Fruit fly (Drosophila melanogaster) whole organism, embryonic: ENCODE measurements around the gene CG17349.
A peak's percentile ranks its signal among the peaks of the same experiment; 100 is the strongest.

Source experiments
- Bteb2 ChIP-seq: fragments of 200-800 bp; sonication (Bioruptor generic); optimal IDR thresholded peaks from 2 replicates; lab custom pipeline; 2016; ENCODE audit warnings: missing biosample characterization, missing genetic modification characterization
- CG10565 ChIP-seq: fragments of 200-800 bp; sonication (Bioruptor generic); optimal IDR thresholded peaks from 3 replicates; lab custom pipeline; 2016; ENCODE audit warnings: missing biosample characterization, mild to moderate bottlenecking, missing genetic modification characterization
- CG12155 ChIP-seq: fragments of 200-800 bp; sonication (Bioruptor generic); optimal IDR thresholded peaks from 3 replicates; lab custom pipeline; 2016; ENCODE audit warnings: missing biosample characterization, missing genetic modification characterization
- CG12299 ChIP-seq: fragments of 200-800 bp; sonication (Bioruptor generic); optimal IDR thresholded peaks from 2 replicates; lab custom pipeline; 2018; ENCODE audit warnings: missing biosample characterization, mild to moderate bottlenecking, missing genetic modification characterization
- CG12659 ChIP-seq: fragments of 200-800 bp; sonication (Bioruptor generic); optimal IDR thresholded peaks from 3 replicates; lab custom pipeline; 2017; ENCODE audit warnings: mild to moderate bottlenecking, missing biosample characterization, missing genetic modification reagents, missing genetic modification characterization
- CG14014 ChIP-seq: fragments of 200-800 bp; sonication (Bioruptor generic); IDR thresholded peaks from 2 replicates; pipeline ENCODE4 v1.3.6; 2022; ENCODE audit warnings: missing biosample characterization, missing genetic modification characterization
- CG14860 ChIP-seq: fragments of 200-800 bp; sonication (Bioruptor generic); IDR thresholded peaks from 3 replicates; pipeline ENCODE4 v1.3.6; 2022; ENCODE audit warnings: missing biosample characterization, missing genetic modification characterization; ENCODE audit not compliant: partially characterized antibody
- CG1529 ChIP-seq: fragments of 200-800 bp; sonication (Bioruptor generic); optimal IDR thresholded peaks from 3 replicates; lab custom pipeline; 2018; ENCODE audit warnings: missing biosample characterization, missing genetic modification characterization
- CG1603 ChIP-seq: fragments of 200-800 bp; sonication (Bioruptor generic); optimal IDR thresholded peaks from 2 replicates; lab custom pipeline; 2019; ENCODE audit warnings: missing biosample characterization, mild to moderate bottlenecking, missing genetic modification characterization, moderate library complexity
- CG16863 ChIP-seq: fragments of 200-800 bp; sonication (Bioruptor generic); optimal IDR thresholded peaks from 3 replicates; lab custom pipeline; 2016; ENCODE audit warnings: missing biosample characterization, missing genetic modification characterization
- CG17186 ChIP-seq: fragments of 200-800 bp; sonication (Bioruptor generic); optimal IDR thresholded peaks from 3 replicates; lab custom pipeline; 2017; ENCODE audit warnings: missing biosample characterization, missing genetic modification reagents, missing genetic modification characterization
- CG17829 ChIP-seq: fragments of 200-800 bp; optimal IDR thresholded peaks from 2 replicates; lab custom pipeline; 2019; ENCODE audit warnings: missing biosample characterization, mild to moderate bottlenecking, missing genetic modification characterization, moderate library complexity
- CG3726 ChIP-seq: fragments of 200-800 bp; sonication (Bioruptor generic); IDR thresholded peaks from 3 replicates; pipeline ENCODE4, ENCODE4 v1.3.6; 2022; ENCODE audit warnings: missing biosample characterization, missing genetic modification characterization
- CG3995 ChIP-seq: fragments of 200-800 bp; sonication (Bioruptor generic); optimal IDR thresholded peaks from 3 replicates; lab custom pipeline; 2016; ENCODE audit warnings: missing biosample characterization, missing genetic modification characterization
- CG4360 ChIP-seq: fragments of 200-800 bp; sonication (Bioruptor generic); IDR thresholded peaks from 2 replicates; pipeline ENCODE4 v1.3.6; 2022; ENCODE audit warnings: missing biosample characterization, missing genetic modification characterization
- CG4424 ChIP-seq: fragments of 200-800 bp; sonication (Bioruptor generic); optimal IDR thresholded peaks from 3 replicates; lab custom pipeline; 2016; ENCODE audit warnings: missing biosample characterization, missing genetic modification characterization
- CG7745 ChIP-seq: fragments of 200-800 bp; sonication (Bioruptor generic); optimal IDR thresholded peaks from 2 replicates; lab custom pipeline; 2018; ENCODE audit warnings: missing biosample characterization, mild to moderate bottlenecking, missing genetic modification characterization, moderate library complexity
- CG7839 ChIP-seq: fragments of 200-800 bp; sonication (Bioruptor generic); optimal IDR thresholded peaks from 3 replicates; lab custom pipeline; 2018; ENCODE audit warnings: missing biosample characterization, mild to moderate bottlenecking, missing genetic modification characterization, moderate library complexity
- CG8290 ChIP-seq, 3 experiments: fragments of 200-800 bp; sonication (Bioruptor generic); optimal IDR thresholded peaks; 2 replicates each; lab custom pipeline; 2016 to 2019; ENCODE audit warnings: missing biosample characterization in 3 of 3, missing genetic modification characterization in 3 of 3, mild to moderate bottlenecking in 2 of 3, moderate library complexity in 1 of 3
- CG9727 ChIP-seq: fragments of 200-800 bp; sonication (Bioruptor generic); optimal IDR thresholded peaks from 3 replicates; lab custom pipeline; 2017; ENCODE audit warnings: missing biosample characterization, mild to moderate bottlenecking, missing genetic modification characterization
- CG9932 ChIP-seq: fragments of 200-800 bp; sonication (Bioruptor generic); IDR thresholded peaks from 2 replicates; pipeline ENCODE4 v1.3.6; 2022; ENCODE audit warnings: missing biosample characterization, missing genetic modification characterization
- Camta ChIP-seq: fragments of 200-800 bp; sonication (Bioruptor generic); optimal IDR thresholded peaks from 2 replicates; lab custom pipeline; 2016; ENCODE audit warnings: missing biosample characterization, missing genetic modification characterization
- Gsc ChIP-seq: fragments of 200-800 bp; sonication (Bioruptor generic); IDR thresholded peaks from 2 replicates; pipeline ENCODE4 v1.3.6; 2022; ENCODE audit warnings: missing biosample characterization, missing genetic modification characterization
- HLHmδ ChIP-seq: fragments of 200-800 bp; sonication (Bioruptor generic); optimal IDR thresholded peaks from 2 replicates; lab custom pipeline; 2018; ENCODE audit warnings: missing biosample characterization, mild to moderate bottlenecking, missing genetic modification characterization, moderate library complexity
- HmgZ ChIP-seq: fragments of 200-800 bp; sonication (Bioruptor generic); optimal IDR thresholded peaks from 2 replicates; lab custom pipeline; 2018; ENCODE audit warnings: missing biosample characterization, mild to moderate bottlenecking, missing genetic modification characterization
- MESR4 ChIP-seq: fragments of 200-800 bp; sonication (Bioruptor generic); optimal IDR thresholded peaks from 2 replicates; lab custom pipeline; 2018; ENCODE audit warnings: missing biosample characterization, mild to moderate bottlenecking, missing genetic modification characterization, moderate library complexity
- Scr ChIP-seq: fragments of 200-800 bp; sonication (Bioruptor generic); IDR thresholded peaks from 2 replicates; pipeline ENCODE4 v1.3.6; 2022; ENCODE audit warnings: missing biosample characterization, missing genetic modification characterization; ENCODE audit not compliant: partially characterized antibody
- Sin3A ChIP-seq: fragments of >200 bp; optimal IDR thresholded peaks from 2 replicates; lab custom pipeline; 2018
- abd-A ChIP-seq: fragments of 200-800 bp; sonication (Bioruptor generic); optimal IDR thresholded peaks from 3 replicates; lab custom pipeline; 2019; ENCODE audit warnings: missing biosample characterization, mild to moderate bottlenecking, missing genetic modification characterization, moderate library complexity
- croc ChIP-seq: fragments of 200-800 bp; sonication (Bioruptor generic); conservative IDR thresholded peaks from 3 replicates; pipeline ENCODE4 v1.3.6; 2022; ENCODE audit warnings: missing biosample characterization, missing genetic modification characterization
- danr ChIP-seq: fragments of 200-800 bp; sonication (Bioruptor generic); IDR thresholded peaks from 2 replicates; pipeline ENCODE4 v1.3.6; 2022; ENCODE audit warnings: missing biosample characterization, missing genetic modification characterization
- emc ChIP-seq: fragments of 200-800 bp; sonication (Bioruptor generic); optimal IDR thresholded peaks from 2 replicates; lab custom pipeline; 2016; ENCODE audit warnings: missing biosample characterization, missing genetic modification characterization
- ems ChIP-seq: fragments of 200-800 bp; sonication (Bioruptor generic); optimal IDR thresholded peaks from 3 replicates; lab custom pipeline; 2016; ENCODE audit warnings: missing biosample characterization, missing genetic modification characterization
- eyg ChIP-seq: fragments of 200-800 bp; sonication (Bioruptor generic); optimal IDR thresholded peaks from 3 replicates; lab custom pipeline; 2016; ENCODE audit warnings: missing biosample characterization, missing genetic modification characterization
- grn ChIP-seq: fragments of 200-800 bp; sonication (Bioruptor generic); optimal IDR thresholded peaks from 3 replicates; lab custom pipeline; 2017; ENCODE audit warnings: missing biosample characterization, missing genetic modification characterization
- hkb ChIP-seq, 2 experiments: fragments of 200-800 bp in 1 of 2; fragments of >200 bp in 1 of 2; sonication (Bioruptor generic) in 1 of 2; IDR thresholded peaks in 1 of 2; optimal IDR thresholded peaks in 1 of 2; 2 replicates each; pipeline versions ENCODE4 v1.3.6 to Lab custom; 2017 to 2022; ENCODE audit warnings: missing biosample characterization in 1 of 2, missing genetic modification characterization in 1 of 2
- hth ChIP-seq: fragments of >200 bp; optimal IDR thresholded peaks from 2 replicates; lab custom pipeline; 2017; ENCODE audit warnings: inconsistent platforms
- inv ChIP-seq: fragments of 200-800 bp; sonication (Bioruptor generic); IDR thresholded peaks from 2 replicates; pipeline ENCODE4 v1.3.6; 2022; ENCODE audit warnings: missing biosample characterization, missing genetic modification characterization; ENCODE audit not compliant: partially characterized antibody
- kay ChIP-seq: fragments of 200-800 bp; sonication (Bioruptor generic); optimal IDR thresholded peaks from 2 replicates; lab custom pipeline; 2016; ENCODE audit warnings: missing biosample characterization, missing genetic modification characterization
- nau ChIP-seq: fragments of 200-800 bp; sonication (Bioruptor generic); optimal IDR thresholded peaks from 3 replicates; lab custom pipeline; 2017; ENCODE audit warnings: missing biosample characterization, mild to moderate bottlenecking, missing genetic modification characterization, missing genetic modification reagents
- onecut ChIP-seq: fragments of 200-800 bp; sonication (Bioruptor generic); IDR thresholded peaks from 2 replicates; pipeline ENCODE4 v1.3.6; 2022; ENCODE audit warnings: missing biosample characterization, missing genetic modification characterization
- otp ChIP-seq: fragments of 200-800 bp; sonication (Bioruptor generic); IDR thresholded peaks from 3 replicates; pipeline ENCODE4, ENCODE4 v1.3.6; 2022; ENCODE audit warnings: missing biosample characterization, missing genetic modification characterization
- pb ChIP-seq: fragments of 200-800 bp; sonication (Bioruptor generic); optimal IDR thresholded peaks from 3 replicates; lab custom pipeline; 2016; ENCODE audit warnings: missing biosample characterization, missing genetic modification characterization
- pho ChIP-seq: fragments of 200-800 bp; sonication (Bioruptor generic); optimal IDR thresholded peaks from 2 replicates; lab custom pipeline; 2016; ENCODE audit warnings: missing biosample characterization, missing genetic modification characterization
- pros ChIP-seq: fragments of 200-800 bp; sonication (Bioruptor generic); optimal IDR thresholded peaks from 3 replicates; lab custom pipeline; 2019; ENCODE audit warnings: missing biosample characterization, mild to moderate bottlenecking, missing genetic modification characterization, moderate library complexity
- scrt ChIP-seq: fragments of 200-800 bp; sonication (Bioruptor generic); optimal IDR thresholded peaks from 2 replicates; lab custom pipeline; 2018; ENCODE audit warnings: missing biosample characterization, mild to moderate bottlenecking, missing genetic modification characterization, moderate library complexity
- slp2 ChIP-seq: fragments of 200-800 bp; sonication (Bioruptor generic); optimal IDR thresholded peaks from 2 replicates; lab custom pipeline; 2016; ENCODE audit warnings: missing biosample characterization, missing genetic modification characterization
- twi ChIP-seq: fragments of 200-800 bp; optimal IDR thresholded peaks from 2 replicates; lab custom pipeline; 2019; ENCODE audit warnings: missing biosample characterization, mild to moderate bottlenecking, missing genetic modification characterization, moderate library complexity
- tx ChIP-seq: fragments of 200-800 bp; sonication (Bioruptor generic); optimal IDR thresholded peaks from 2 replicates; lab custom pipeline; 2016; ENCODE audit warnings: missing biosample characterization, missing genetic modification characterization
- vfl ChIP-seq: fragments of 200-800 bp; sonication (Bioruptor generic); optimal IDR thresholded peaks from 2 replicates; lab custom pipeline; 2016; ENCODE audit warnings: missing biosample characterization, missing genetic modification characterization

CG17349 gene

DNA sequence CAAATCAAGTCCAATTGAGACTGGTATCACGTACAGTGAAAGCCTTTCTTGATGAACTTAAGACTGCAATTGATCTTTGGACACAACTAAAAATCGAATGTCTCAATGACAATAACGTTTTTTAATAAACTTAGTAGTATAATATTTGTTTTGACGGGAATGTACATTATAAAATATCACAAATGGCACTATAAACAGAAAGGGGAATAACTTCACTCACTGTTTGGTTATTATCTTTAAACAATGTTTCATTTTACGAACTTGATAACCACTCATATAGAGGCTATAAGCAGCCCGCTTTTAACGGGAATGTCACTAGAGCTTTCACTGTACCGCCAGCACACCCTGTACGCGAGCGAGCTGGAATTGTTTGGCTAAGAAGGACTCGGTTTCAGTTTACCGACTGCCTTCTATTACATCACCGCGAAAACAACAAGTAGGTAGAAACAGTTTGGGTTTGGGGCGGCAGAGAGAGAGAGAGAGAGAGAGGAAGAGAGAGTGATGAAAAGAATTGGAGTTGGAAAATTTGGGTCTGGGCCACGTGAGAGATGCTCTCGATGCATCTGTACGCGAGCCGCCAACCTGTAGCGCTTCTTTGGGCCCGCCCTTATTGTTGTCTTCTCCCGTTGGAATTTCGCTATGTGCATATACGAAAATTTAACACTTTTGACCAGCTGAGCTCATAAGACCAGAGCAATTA, 27.5 kb downstream of the CG17349 start (continued):
- TF ChIP-seq hkb (optimal IDR thresholded peaks at IDR 0.05; lab: Kevin White, UChicago) (no peak), hkb (GFP tag; IDR thresholded peaks at IDR 0.05; lab: Robert Waterston, UW) (no peak), CG16863 (no peak), Scr (GFP tag; lab: Robert Waterston, UW) (no peak), emc (GFP tag; lab: Kevin White, UChicago) (no peak), grn (GFP tag; lab: Kevin White, UChicago) (no peak), CG4360 (no peak), CG3995 (GFP tag; lab: Kevin White, UChicago) (no peak), Bteb2 (no peak), CG12299 (no peak), hth (no peak), inv (GFP tag; lab: Robert Waterston, UW) (no peak), CG17186 (GFP tag; lab: Kevin White, UChicago) (no peak), CG3726 (no peak), vfl (GFP tag; lab: Kevin White, UChicago) (peak; percentile 18), tx (GFP tag; lab: Kevin White, UChicago) (no peak), croc (GFP tag; lab: Robert Waterston, UW) (no peak), nau (GFP tag; lab: Kevin White, UChicago) (peak; percentile 13), CG12155 (GFP tag; lab: Kevin White, UChicago) (peak; percentile 1), CG12659 (GFP tag; lab: Kevin White, UChicago) (peak; percentile 15), CG9932 (GFP tag; lab: Robert Waterston, UW) (peak; percentile 45; the same call in 1 of the 2 replicates), CG9727 (peak; percentile 21), kay (GFP tag; lab: Kevin White, UChicago) (no peak), Camta (no peak), CG8290 (GFP tag; optimal IDR thresholded peaks at IDR 0.05; lab: Kevin White, UChicago) (no peak), CG8290 (tag; optimal IDR thresholded peaks at IDR 0.05; lab: Kevin White, UChicago) (peak in 1 of 2 experiments; percentile 8), CG1529 (GFP tag; lab: Kevin White, UChicago) (no peak), CG14860 (GFP tag; lab: Robert Waterston, UW) (no peak), slp2 (GFP tag; lab: Kevin White, UChicago) (no peak), MESR4 (no peak), HLHmδ (GFP tag; lab: Kevin White, UChicago) (no peak), Sin3A (lab: Kevin White, UChicago) (no peak), CG17829 (no peak), scrt (GFP tag; lab: Kevin White, UChicago) (peak; percentile 81), abd-A (tag; lab: Kevin White, UChicago) (no peak), eyg (GFP tag; lab: Kevin White, UChicago) (no peak), CG10565 (GFP tag; lab: Kevin White, UChicago) (no peak), CG7745 (no peak), danr (GFP tag; lab: Robert Waterston, UW) (no peak), onecut (GFP tag; lab: Robert Waterston, UW) (no peak), otp (GFP tag; lab: Robert Waterston, UW) (no peak), Gsc (GFP tag; lab: Robert Waterston, UW) (no peak), twi (tag; lab: Kevin White, UChicago) (no peak), ems (GFP tag; lab: Kevin White, UChicago) (no peak), HmgZ (tag; lab: Kevin White, UChicago) (peak; percentile 6), pho (GFP tag; lab: Kevin White, UChicago) (peak; percentile 20), CG1603 (tag; lab: Kevin White, UChicago) (peak; percentile 13), CG7839 (tag; lab: Kevin White, UChicago) (peak; percentile 45), pb (no peak), CG4424 (GFP tag; lab: Kevin White, UChicago) (no peak), pros (GFP tag; lab: Kevin White, UChicago) (no peak), CG14014 (GFP tag; lab: Robert Waterston, UW) (no peak)
